Worm (Caenorhabditis elegans): Measurements from ENCODE around the gene K11H3.3.

Gene K11H3.3

ce11 chrIII:9861470-9862342, 10.1 kb downstream of the K11H3.3 start (continued):
- TF ChIP-seq hlh-4 (tag; optimal IDR thresholded peaks at IDR 0.05) (no peak), pag-3 (tag; optimal IDR thresholded peaks at IDR 0.05; ENCODE audit: borderline replicate concordance, insufficient read depth) (no peak), aha-1 (tag; optimal IDR thresholded peaks at IDR 0.05) (no peak), fkh-8 (tag; optimal IDR thresholded peaks at IDR 0.05) (peak; percentile 49), lin-39 (tag; optimal IDR thresholded peaks at IDR 0.05) (no peak), lin-15B (tag; optimal IDR thresholded peaks at IDR 0.05) (no peak), ets-5 (GFP tag; IDR thresholded peaks at IDR 0.05) (no peak), ceh-90 (tag; optimal IDR thresholded peaks at IDR 0.05) (peak; percentile 41), jun-1 (tag; optimal IDR thresholded peaks at IDR 0.05) (no peak), tlp-1 (tag; optimal IDR thresholded peaks at IDR 0.05) (no peak), ces-1 (GFP tag; optimal IDR thresholded peaks at IDR 0.05) (no peak), ceh-82 (tag; optimal IDR thresholded peaks at IDR 0.05) (peak; percentile 42 to 58 (median 53)), C16A3.4 (tag; optimal IDR thresholded peaks at IDR 0.05) (peak; percentile 63), fkh-10 (GFP tag; optimal IDR thresholded peaks at IDR 0.05) (peak; percentile 10), mef-2 (tag; optimal IDR thresholded peaks at IDR 0.05) (no peak), efl-1 (optimal IDR thresholded peaks at IDR 0.05) (peak; percentile 47 to 53), efl-1 (GFP tag; optimal IDR thresholded peaks at IDR 0.05 in 1 of 2) (peak; percentile 22 to 85), ztf-11 (tag; optimal IDR thresholded peaks at IDR 0.05) (peak in 1 of 2 experiments; percentile 61), pqm-1 (tag; optimal IDR thresholded peaks at IDR 0.05) (no peak), ceh-8 (GFP tag; optimal IDR thresholded peaks at IDR 0.05) (peak; percentile 23), nhr-20 (tag; optimal IDR thresholded peaks at IDR 0.05) (peak; percentile 53), fkh-4 (tag; optimal IDR thresholded peaks at IDR 0.05; ENCODE audit: borderline replicate concordance) (no peak), ama-1 (optimal IDR thresholded peaks at IDR 0.05) (no peak), nhr-90 (tag; optimal IDR thresholded peaks at IDR 0.05; ENCODE audit: poor library complexity) (peak; percentile 63), lsy-2 (tag; optimal IDR thresholded peaks at IDR 0.05) (peak; percentile 48 to 76), Y116A8C.19 (tag; optimal IDR thresholded peaks at IDR 0.05; ENCODE audit: borderline replicate concordance) (no peak), hpl-2 (GFP tag; optimal IDR thresholded peaks at IDR 0.05) (no peak), nhr-84 (tag; optimal IDR thresholded peaks at IDR 0.05) (no peak), nhr-77 (tag; optimal IDR thresholded peaks at IDR 0.05) (peak; percentile 30), irx-1 (tag; optimal IDR thresholded peaks at IDR 0.05) (peak; percentile 46), xbp-1 (tag; optimal IDR thresholded peaks at IDR 0.05) (peak; percentile 52), egl-27 (tag; optimal IDR thresholded peaks at IDR 0.05) (no peak), unc-62 (GFP tag; optimal IDR thresholded peaks at IDR 0.05) (no peak), nhr-47 (tag; optimal IDR thresholded peaks at IDR 0.05) (peak; percentile 77), nhr-76 (tag; optimal IDR thresholded peaks at IDR 0.05) (no peak), elt-3 (tag; optimal IDR thresholded peaks at IDR 0.05) (peak in 1 of 6 experiments; percentile 18), vab-15 (tag; optimal IDR thresholded peaks at IDR 0.05) (no peak), skn-1 (tag; optimal IDR thresholded peaks at IDR 0.05) (no peak), tbx-2 (tag; optimal IDR thresholded peaks at IDR 0.05) (peak; percentile 43), snu-23 (GFP tag; optimal IDR thresholded peaks at IDR 0.05) (peak; percentile 59), sup-37 (GFP tag; optimal IDR thresholded peaks at IDR 0.05) (no peak), unc-98 (GFP tag; IDR thresholded peaks at IDR 0.05) (no peak), elt-2 (tag; optimal IDR thresholded peaks at IDR 0.05) (peak; percentile 27), ceh-88 (GFP tag; IDR thresholded peaks at IDR 0.05) (no peak), C04F5.9 (tag; optimal IDR thresholded peaks at IDR 0.05) (no peak), grh-1 (GFP tag; IDR thresholded peaks at IDR 0.05) (no peak), nhr-19 (GFP tag; conservative IDR thresholded peaks at IDR 0.05) (peak; percentile 43), nhr-71 (tag; optimal IDR thresholded peaks at IDR 0.05) (peak; percentile 74), lir-3 (tag; optimal IDR thresholded peaks at IDR 0.05; ENCODE audit: poor library complexity) (peak; percentile 48), swsn-7 (tag; optimal IDR thresholded peaks at IDR 0.05) (peak; percentile 61)

All from whole organism, L1 larva.